Fruit fly (Drosophila melanogaster): ENCODE results near the gene CG17919.
A peak's percentile ranks its signal among the peaks of the same experiment; 100 is the strongest.

Gene CG17919

DNA sequence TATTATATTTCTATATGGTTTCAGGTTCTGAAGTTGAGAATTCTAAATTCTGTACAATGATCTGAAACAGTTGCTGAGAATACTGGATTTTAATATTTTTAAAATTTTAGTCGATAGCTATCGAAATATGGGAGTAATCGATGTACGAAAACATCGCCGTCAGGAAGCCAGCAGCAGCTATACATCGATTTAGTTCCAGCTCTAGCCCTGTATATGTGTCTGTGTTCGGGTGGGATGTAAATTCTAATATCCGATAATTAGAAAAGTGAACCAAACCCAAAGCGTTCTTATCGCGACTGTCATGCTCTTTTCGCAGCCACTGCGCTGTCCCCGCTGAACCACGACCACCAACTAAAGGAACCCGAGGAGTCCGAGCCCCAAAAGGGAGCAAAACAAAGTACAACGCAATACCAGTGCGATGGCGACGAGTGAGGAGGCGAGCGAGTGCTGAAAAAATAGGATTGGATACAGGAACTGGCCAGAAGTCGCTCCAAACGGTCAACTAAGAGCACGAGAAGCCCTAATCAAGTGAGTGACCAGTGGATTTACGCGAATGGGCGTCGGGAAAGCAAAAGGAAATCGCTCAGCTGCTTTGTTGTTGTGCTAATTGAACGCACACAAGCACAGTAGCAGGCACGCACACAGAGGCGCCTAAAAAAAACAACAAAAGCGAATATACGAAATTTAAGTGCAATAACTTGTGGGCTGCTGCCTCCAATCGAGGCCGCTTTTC is 39.1 kb downstream of the CG17919 start, which contains the start of gene gzl (continued):
- TF ChIP-seq CG6791 (GFP tag; IDR thresholded peaks at IDR 0.05; ENCODE audit: partially characterized antibody): peak; percentile 99
- TF ChIP-seq insv (GFP tag; optimal IDR thresholded peaks at IDR 0.05): no peak
- TF ChIP-seq pfk (GFP tag; optimal IDR thresholded peaks at IDR 0.05): no peak
- no peak for TF ChIP-seq Sox102F (GFP tag; optimal IDR thresholded peaks at IDR 0.05)
- peak; percentile 97 for TF ChIP-seq zen2 (GFP tag; IDR thresholded peaks at IDR 0.05; ENCODE audit: partially characterized antibody)
- peak; percentile 39 for TF ChIP-seq CG10267 (tag; optimal IDR thresholded peaks at IDR 0.05)
- TF ChIP-seq Dll (GFP tag; IDR thresholded peaks at IDR 0.05; ENCODE audit: partially characterized antibody): peak; percentile 94
- no peak for TF ChIP-seq crol (GFP tag; IDR thresholded peaks at IDR 0.05)
- TF ChIP-seq pita (GFP tag; optimal IDR thresholded peaks at IDR 0.05): no peak
- no peak for TF ChIP-seq Kr (GFP tag; optimal IDR thresholded peaks at IDR 0.05)
- TF ChIP-seq gro (GFP tag; optimal IDR thresholded peaks at IDR 0.05): peak; percentile 36
- TF ChIP-seq sens (GFP tag): peak; percentile 31
- peak; percentile 96 for TF ChIP-seq ato (GFP tag; IDR thresholded peaks at IDR 0.05; ENCODE audit: partially characterized antibody)
- no peak for TF ChIP-seq Gug (GFP tag; IDR thresholded peaks at IDR 0.05)
- TF ChIP-seq gfzf (GFP tag; optimal IDR thresholded peaks at IDR 0.05): peak; percentile 31
- peak; percentile 97 for TF ChIP-seq hbn (GFP tag; IDR thresholded peaks at IDR 0.05; ENCODE audit: partially characterized antibody)
- TF ChIP-seq Aef1 (GFP tag; IDR thresholded peaks at IDR 0.05): peak; percentile 31; the same call in 1 of the 3 replicates
- peak; percentile 99 for TF ChIP-seq bbx (GFP tag; IDR thresholded peaks at IDR 0.05; ENCODE audit: partially characterized antibody)
- no peak for TF ChIP-seq HLH3B (GFP tag; IDR thresholded peaks at IDR 0.05)
- TF ChIP-seq CG12155 (GFP tag; optimal IDR thresholded peaks at IDR 0.05): peak; percentile 55
- TF ChIP-seq Opbp (GFP tag; IDR thresholded peaks at IDR 0.05; ENCODE audit: partially characterized antibody): peak; percentile 98
- TF ChIP-seq emc (GFP tag; optimal IDR thresholded peaks at IDR 0.05): no peak
- peak; percentile 21 for TF ChIP-seq CG10543 (GFP tag; optimal IDR thresholded peaks at IDR 0.05)
- TF ChIP-seq jumu (GFP tag; optimal IDR thresholded peaks at IDR 0.05): no peak
- peak; percentile 93 for TF ChIP-seq Sry-δ (GFP tag; optimal IDR thresholded peaks at IDR 0.05)
- TF ChIP-seq Adf1 (GFP tag; IDR thresholded peaks at IDR 0.05): peak; percentile 30; the same call in 1 of the 2 replicates
- no peak for TF ChIP-seq Mes4 (GFP tag; optimal IDR thresholded peaks at IDR 0.05)

DNA sequence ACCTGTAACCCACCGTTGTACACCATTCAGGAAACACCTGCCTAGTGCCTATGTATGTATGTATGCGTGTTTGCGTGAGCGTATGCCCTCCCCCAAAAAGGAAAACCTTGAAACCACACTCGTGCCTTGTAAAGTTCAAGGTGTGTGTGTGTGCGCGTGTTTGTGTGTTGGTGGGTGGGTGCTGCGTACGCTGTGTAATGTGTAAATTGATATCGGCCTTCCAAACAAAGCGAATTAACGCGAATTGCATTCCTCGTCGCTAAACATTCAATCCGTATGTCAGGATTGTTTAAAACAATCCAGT is 39.6 kb downstream of the CG17919 start:
- TF ChIP-seq CG8089 (GFP tag; optimal IDR thresholded peaks at IDR 0.05) (no peak), CG14667 (GFP tag; IDR thresholded peaks at IDR 0.05) (no peak), NC2β (GFP tag; optimal IDR thresholded peaks at IDR 0.05) (no peak), Gug (GFP tag; IDR thresholded peaks at IDR 0.05) (no peak), Dad (GFP tag; optimal IDR thresholded peaks at IDR 0.05) (no peak), CG10147 (GFP tag; optimal IDR thresholded peaks at IDR 0.05) (no peak), CG15479 (GFP tag; optimal IDR thresholded peaks at IDR 0.05) (peak; percentile 11), nerfin-1 (tag; optimal IDR thresholded peaks at IDR 0.05) (peak; percentile 20), Usf (GFP tag; optimal IDR thresholded peaks at IDR 0.05) (no peak), CG8281 (tag; optimal IDR thresholded peaks at IDR 0.05) (no peak), HmgD (GFP tag; optimal IDR thresholded peaks at IDR 0.05) (no peak), tup (GFP tag; optimal IDR thresholded peaks at IDR 0.05) (no peak), ato (GFP tag; IDR thresholded peaks at IDR 0.05; ENCODE audit: partially characterized antibody) (no peak), CG6272 (GFP tag; IDR thresholded peaks at IDR 0.05) (no peak), sug (tag; optimal IDR thresholded peaks at IDR 0.05) (peak; percentile 13), mirr (GFP tag; optimal IDR thresholded peaks at IDR 0.05) (peak; percentile 41), CG18262 (tag; optimal IDR thresholded peaks at IDR 0.05) (no peak), pum (GFP tag; optimal IDR thresholded peaks at IDR 0.05) (no peak), vfl (GFP tag; optimal IDR thresholded peaks at IDR 0.05) (no peak), bowl (GFP tag; IDR thresholded peaks at IDR 0.05) (no peak), ro (GFP tag; IDR thresholded peaks at IDR 0.05) (no peak), Adf1 (GFP tag; IDR thresholded peaks at IDR 0.05) (0 out of 2 replicates have a peak, but pooled peaks have one; percentile 1), Vsx1 (GFP tag; optimal IDR thresholded peaks at IDR 0.05) (no peak), chinmo (GFP tag; IDR thresholded peaks at IDR 0.05; ENCODE audit: partially characterized antibody) (peak; percentile 72; the same call in 1 of the 4 replicates), Nf-YB (GFP tag; optimal IDR thresholded peaks at IDR 0.05) (no peak), CG4730 (GFP tag; IDR thresholded peaks at IDR 0.05) (no peak)

All from whole organism, embryonic.